Fruit fly (Drosophila melanogaster): ENCODE results near the gene Lip4.

Gene Lip4

DNA sequence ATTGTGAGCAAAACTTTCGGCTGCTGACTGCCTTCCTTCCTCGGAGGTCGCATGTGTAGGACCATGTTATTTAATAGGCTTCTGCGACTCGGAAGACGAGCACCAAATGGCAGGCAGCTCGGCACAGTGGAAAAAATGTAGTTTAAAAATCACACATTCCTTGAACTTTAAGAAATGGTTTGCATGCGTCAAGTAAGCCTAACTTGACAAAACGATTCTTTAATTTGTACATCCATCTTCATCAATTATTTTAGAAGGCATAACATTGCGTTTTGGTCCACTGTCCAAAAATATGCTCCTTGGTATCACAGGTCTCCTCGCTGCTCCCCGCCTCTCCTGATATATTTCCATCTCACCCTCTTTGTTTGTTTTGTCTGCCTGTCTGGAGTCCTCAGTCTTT is 38.3 kb downstream of the Lip4 start (continued):
- no peak for TF ChIP-seq Vsx1 (GFP tag; optimal IDR thresholded peaks at IDR 0.05)
- TF ChIP-seq vnd (GFP tag; IDR thresholded peaks at IDR 0.05; ENCODE audit: partially characterized antibody): no peak
- no peak for TF ChIP-seq Abd-B (GFP tag; optimal IDR thresholded peaks at IDR 0.05)
- TF ChIP-seq CG1529 (GFP tag; optimal IDR thresholded peaks at IDR 0.05): no peak
- no peak for TF ChIP-seq oc (tag; optimal IDR thresholded peaks at IDR 0.05)
- TF ChIP-seq CG1792 (GFP tag; optimal IDR thresholded peaks at IDR 0.05): no peak
- no peak for TF ChIP-seq Kr (GFP tag; optimal IDR thresholded peaks at IDR 0.05)
- TF ChIP-seq Dbx (GFP tag; IDR thresholded peaks at IDR 0.05): peak; percentile 80
- no peak for TF ChIP-seq CG8388 (GFP tag; optimal IDR thresholded peaks at IDR 0.05)
- no peak for TF ChIP-seq esg (GFP tag; conservative IDR thresholded peaks at IDR 0.05)
- peak; percentile 72; the same call in 2 of the 3 replicates for TF ChIP-seq Optix (GFP tag; IDR thresholded peaks at IDR 0.05)
- peak; percentile 57 for TF ChIP-seq CG7839 (tag; optimal IDR thresholded peaks at IDR 0.05)
- no peak for TF ChIP-seq fd64A (GFP tag; optimal IDR thresholded peaks at IDR 0.05)
- TF ChIP-seq dm (GFP tag; optimal IDR thresholded peaks at IDR 0.05): no peak
- no peak for TF ChIP-seq HLH54F (GFP tag; optimal IDR thresholded peaks at IDR 0.05)
- TF ChIP-seq CG10462 (GFP tag; optimal IDR thresholded peaks at IDR 0.05): no peak
- peak; percentile 51; the same call in 1 of the 2 replicates for TF ChIP-seq CG6689 (GFP tag; IDR thresholded peaks at IDR 0.05)
- peak; percentile 3 for TF ChIP-seq vfl (GFP tag; optimal IDR thresholded peaks at IDR 0.05)
- TF ChIP-seq lilli (GFP tag; optimal IDR thresholded peaks at IDR 0.05): peak; percentile 58
- no peak for TF ChIP-seq Sry-β (GFP tag; optimal IDR thresholded peaks at IDR 0.05)
- peak; percentile 91 for TF ChIP-seq Med (GFP tag)
- 0 out of 2 replicates have a peak, but pooled peaks have one; percentile 26 for TF ChIP-seq CG10366 (GFP tag; IDR thresholded peaks at IDR 0.05)
- TF ChIP-seq Ets65A (GFP tag): peak; percentile 2
- peak; percentile 28 for TF ChIP-seq CG8924 (tag; optimal IDR thresholded peaks at IDR 0.05)
- TF ChIP-seq CG16779 (GFP tag; IDR thresholded peaks at IDR 0.05): no peak
- no peak for TF ChIP-seq Bgb (GFP tag; IDR thresholded peaks at IDR 0.05; ENCODE audit: partially characterized antibody)
- TF ChIP-seq pros (GFP tag; optimal IDR thresholded peaks at IDR 0.05): no peak
- TF ChIP-seq tx (GFP tag; optimal IDR thresholded peaks at IDR 0.05): no peak
- TF ChIP-seq CG10431 (GFP tag; optimal IDR thresholded peaks at IDR 0.05): no peak
- no peak for TF ChIP-seq NFAT (GFP tag; IDR thresholded peaks at IDR 0.05)
- TF ChIP-seq Dek (tag; optimal IDR thresholded peaks at IDR 0.05): peak; percentile 16
- TF ChIP-seq ttk (GFP tag; IDR thresholded peaks at IDR 0.05): no peak
- TF ChIP-seq pb (GFP tag; optimal IDR thresholded peaks at IDR 0.05): peak; percentile 20
- TF ChIP-seq CG17361 (GFP tag; IDR thresholded peaks at IDR 0.05): no peak
- 0 out of 3 replicates have a peak, but pooled peaks have one; percentile 31 for TF ChIP-seq Mrtf (GFP tag; IDR thresholded peaks at IDR 0.05)
- peak; percentile 36 for TF ChIP-seq tin (GFP tag; optimal IDR thresholded peaks at IDR 0.05)
- peak; percentile 20 for TF ChIP-seq CG6683 (GFP tag; optimal IDR thresholded peaks at IDR 0.05)
- peak; percentile 31; the same call in 1 of the 2 replicates for TF ChIP-seq ssp (GFP tag; IDR thresholded peaks at IDR 0.05)
- TF ChIP-seq Camta (GFP tag; optimal IDR thresholded peaks at IDR 0.05): peak; percentile 12
- peak; percentile 73 for TF ChIP-seq slbo (GFP tag; IDR thresholded peaks at IDR 0.05)
- peak; percentile 44 for TF ChIP-seq CG13624 (GFP tag; optimal IDR thresholded peaks at IDR 0.05)
- peak; percentile 4 for TF ChIP-seq CG16863 (GFP tag; optimal IDR thresholded peaks at IDR 0.05)
- TF ChIP-seq twi (tag; optimal IDR thresholded peaks at IDR 0.05): no peak
- TF ChIP-seq sqz (GFP tag; optimal IDR thresholded peaks at IDR 0.05): no peak
- TF ChIP-seq CG9876 (GFP tag; optimal IDR thresholded peaks at IDR 0.05): peak; percentile 25
- TF ChIP-seq ap (GFP tag; IDR thresholded peaks at IDR 0.05): no peak
- no peak for TF ChIP-seq CG10959 (GFP tag; IDR thresholded peaks at IDR 0.05)
- no peak for TF ChIP-seq gsb (GFP tag; IDR thresholded peaks at IDR 0.05)
- TF ChIP-seq Side (GFP tag; optimal IDR thresholded peaks at IDR 0.05): peak; percentile 52
- TF ChIP-seq CG31365 (tag; optimal IDR thresholded peaks at IDR 0.05): no peak
- no peak for TF ChIP-seq Dad (GFP tag; optimal IDR thresholded peaks at IDR 0.05)
- no peak for TF ChIP-seq hth (optimal IDR thresholded peaks at IDR 0.05)
- no peak for TF ChIP-seq CG30431 (GFP tag; optimal IDR thresholded peaks at IDR 0.05)
